Fruit fly (Drosophila melanogaster): ENCODE data around the gene 14-3-3epsilon.
A peak's percentile ranks its signal among the peaks of the same experiment; 100 is the strongest.

The 14-3-3epsilon gene

dm6 chr3R:18226043-18226808, 16.1 kb upstream of the 14-3-3epsilon start, which contains the start of the genes CG7168 and Mdh2:
Gene CG7168 (minus strand): TSS chr3R:18226082.
Gene Mdh2 (plus strand): TSS chr3R:18226396.
- TF ChIP-seq CG32006 (GFP tag; optimal IDR thresholded peaks at IDR 0.05) (no peak), Lpt (GFP tag; optimal IDR thresholded peaks at IDR 0.05) (no peak), Hr39 (GFP tag; optimal IDR thresholded peaks at IDR 0.05) (no peak), Blimp-1 (GFP tag; optimal IDR thresholded peaks at IDR 0.05) (no peak), ss (GFP tag; optimal IDR thresholded peaks at IDR 0.05) (no peak), Ets21C (GFP tag; optimal IDR thresholded peaks at IDR 0.05) (no peak), lz (GFP tag; optimal IDR thresholded peaks at IDR 0.05) (peak; percentile 19), Eip75B (GFP tag; optimal IDR thresholded peaks at IDR 0.05) (no peak), CG10669 (GFP tag; optimal IDR thresholded peaks at IDR 0.05) (no peak), CG11902 (GFP tag; optimal IDR thresholded peaks at IDR 0.05) (no peak), vri (GFP tag; optimal IDR thresholded peaks at IDR 0.05) (peak; percentile 82), Eip78C (GFP tag) (no peak), CG8632 (GFP tag; optimal IDR thresholded peaks at IDR 0.05) (no peak), Met (GFP tag; optimal IDR thresholded peaks at IDR 0.05) (no peak), CG6163 (GFP tag; IDR thresholded peaks at IDR 0.05) (no peak), fd59A (GFP tag; optimal IDR thresholded peaks at IDR 0.05) (no peak), acj6 (GFP tag; optimal IDR thresholded peaks at IDR 0.05) (no peak), CG10631 (GFP tag; optimal IDR thresholded peaks at IDR 0.05) (no peak), dsx (GFP tag; optimal IDR thresholded peaks at IDR 0.05; ENCODE audit: poor library complexity, severe bottlenecking) (peak; percentile 28), CG16779 (tag; optimal IDR thresholded peaks at IDR 0.05) (no peak), svp (GFP tag) (peak; percentile 75), CG6792 (GFP tag; optimal IDR thresholded peaks at IDR 0.05) (no peak), CG3032 (tag; optimal IDR thresholded peaks at IDR 0.05) (no peak), Smox (GFP tag; optimal IDR thresholded peaks at IDR 0.05) (no peak), pdm3 (GFP tag; optimal IDR thresholded peaks at IDR 0.05) (no peak), Sox15 (GFP tag; optimal IDR thresholded peaks at IDR 0.05) (no peak), Sox14 (GFP tag; optimal IDR thresholded peaks at IDR 0.05) (peak; percentile 7), Hr38 (GFP tag; optimal IDR thresholded peaks at IDR 0.05) (no peak), CG4318 (GFP tag; optimal IDR thresholded peaks at IDR 0.05) (no peak), CG8319 (GFP tag; optimal IDR thresholded peaks at IDR 0.05) (no peak), fkh (GFP tag; optimal IDR thresholded peaks at IDR 0.05) (peak; percentile 79), eg (GFP tag; IDR thresholded peaks at IDR 0.05) (no peak), spab (GFP tag; optimal IDR thresholded peaks at IDR 0.05) (no peak), topi (GFP tag; optimal IDR thresholded peaks at IDR 0.05) (peak; percentile 2), Gug (GFP tag; IDR thresholded peaks at IDR 0.05) (no peak), esn (GFP tag; optimal IDR thresholded peaks at IDR 0.05) (peak; percentile 17)

- TF ChIP-seq CG16779 (tag; optimal IDR thresholded peaks at IDR 0.05) (no peak), CG4318 (GFP tag; optimal IDR thresholded peaks at IDR 0.05) (no peak), CG6792 (GFP tag; optimal IDR thresholded peaks at IDR 0.05) (no peak), CG34406 (GFP tag; optimal IDR thresholded peaks at IDR 0.05) (no peak), Blimp-1 (GFP tag; optimal IDR thresholded peaks at IDR 0.05) (no peak), lz (GFP tag; optimal IDR thresholded peaks at IDR 0.05) (no peak), CG8632 (GFP tag; optimal IDR thresholded peaks at IDR 0.05) (no peak), fd59A (GFP tag; optimal IDR thresholded peaks at IDR 0.05) (no peak)
Observed at dm6 chr3R:18226809-18227157, 15.5 kb upstream of the 14-3-3epsilon start.

dm6 chr3R:18227385-18227784, 14.9 kb upstream of the 14-3-3epsilon start:
- TF ChIP-seq cyc (GFP tag; optimal IDR thresholded peaks at IDR 0.05) (no peak), svp (GFP tag) (peak; percentile 95), vri (GFP tag; optimal IDR thresholded peaks at IDR 0.05) (peak; percentile 49)

Data from whole organism, prepupa.